Worm (Caenorhabditis elegans): ENCODE results near the gene R08C7.8.

The R08C7.8 gene

DNA sequence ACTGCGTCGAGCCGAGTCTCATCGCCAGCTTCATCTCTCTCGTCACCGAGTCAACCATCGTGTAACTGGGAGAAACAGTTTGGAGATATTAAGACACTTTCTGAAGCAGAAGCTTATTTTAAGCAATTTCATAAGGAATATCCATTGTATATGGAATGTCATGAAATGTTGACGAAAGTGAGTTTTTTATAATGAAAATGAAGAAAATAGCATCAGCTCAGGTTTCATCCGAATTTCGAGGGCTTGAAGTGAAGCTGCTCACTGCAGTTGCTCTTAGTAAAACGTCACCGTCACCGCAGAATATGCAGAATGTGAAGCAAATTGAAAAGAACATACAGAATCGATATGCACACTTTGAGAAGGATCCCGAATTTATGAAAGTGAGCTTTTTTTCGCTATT is 21.2 kb downstream of the R08C7.8 start:
- TF ChIP-seq hlh-30 (tag; optimal IDR thresholded peaks at IDR 0.05; ENCODE audit: insufficient read depth), result no peak
- TF ChIP-seq pha-4 (tag; optimal IDR thresholded peaks at IDR 0.05), result no peak
- TF ChIP-seq C38D4.7 (GFP tag; optimal IDR thresholded peaks at IDR 0.05), result no peak

DNA sequence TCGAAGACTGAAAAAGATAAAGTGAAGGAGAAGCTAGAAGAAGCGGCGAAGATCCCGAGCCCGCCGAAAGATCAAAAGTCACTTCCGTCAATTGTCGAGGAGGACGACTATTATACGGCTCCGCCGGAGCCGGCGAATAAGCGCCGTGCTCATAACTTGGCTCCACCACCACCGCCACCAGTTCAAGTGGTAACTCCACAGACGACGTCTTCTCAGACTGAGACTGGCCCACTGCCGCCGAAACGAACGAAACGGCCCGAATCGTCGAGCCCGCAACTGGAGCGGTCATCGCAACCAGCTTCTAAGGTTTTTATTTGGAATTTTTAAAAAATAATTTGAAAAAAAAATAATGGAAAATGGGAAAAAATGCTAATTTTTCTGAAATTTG is 22.4 kb downstream of the R08C7.8 start:
- no peak for TF ChIP-seq odd-2 (tag; optimal IDR thresholded peaks at IDR 0.05)
- TF ChIP-seq pax-1 (tag; optimal IDR thresholded peaks at IDR 0.05), result no peak
- no peak for TF ChIP-seq lim-6 (tag; optimal IDR thresholded peaks at IDR 0.05)
- TF ChIP-seq hlh-8 (tag; optimal IDR thresholded peaks at IDR 0.05), result no peak
- TF ChIP-seq C38D4.7 (GFP tag; optimal IDR thresholded peaks at IDR 0.05), result no peak
- TF ChIP-seq ceh-18 (tag; optimal IDR thresholded peaks at IDR 0.05), result no peak
- no peak for TF ChIP-seq ref-2 (tag; optimal IDR thresholded peaks at IDR 0.05)
- no peak for TF ChIP-seq dmd-4 (tag; optimal IDR thresholded peaks at IDR 0.05; ENCODE audit: borderline replicate concordance)
- no peak for TF ChIP-seq ceh-48 (tag; optimal IDR thresholded peaks at IDR 0.05)
- TF ChIP-seq unc-3 (GFP tag; conservative IDR thresholded peaks at IDR 0.05), result no peak
- TF ChIP-seq unc-3 (tag; optimal IDR thresholded peaks at IDR 0.05), result no peak
- TF ChIP-seq ceh-45 (GFP tag; IDR thresholded peaks at IDR 0.05), result no peak
- no peak for TF ChIP-seq ceh-22 (tag; optimal IDR thresholded peaks at IDR 0.05)
- no peak for TF ChIP-seq hlh-30 (tag; optimal IDR thresholded peaks at IDR 0.05; ENCODE audit: insufficient read depth)
- no peak for TF ChIP-seq pqm-1 (tag; optimal IDR thresholded peaks at IDR 0.05)
- TF ChIP-seq K09A11.1 (tag; optimal IDR thresholded peaks at IDR 0.05; ENCODE audit: insufficient read depth), result no peak
- TF ChIP-seq zip-5 (tag; optimal IDR thresholded peaks at IDR 0.05), result no peak
- no peak for TF ChIP-seq syd-9 (tag; optimal IDR thresholded peaks at IDR 0.05)
- no peak for TF ChIP-seq nhr-232 (tag; optimal IDR thresholded peaks at IDR 0.05)

DNA sequence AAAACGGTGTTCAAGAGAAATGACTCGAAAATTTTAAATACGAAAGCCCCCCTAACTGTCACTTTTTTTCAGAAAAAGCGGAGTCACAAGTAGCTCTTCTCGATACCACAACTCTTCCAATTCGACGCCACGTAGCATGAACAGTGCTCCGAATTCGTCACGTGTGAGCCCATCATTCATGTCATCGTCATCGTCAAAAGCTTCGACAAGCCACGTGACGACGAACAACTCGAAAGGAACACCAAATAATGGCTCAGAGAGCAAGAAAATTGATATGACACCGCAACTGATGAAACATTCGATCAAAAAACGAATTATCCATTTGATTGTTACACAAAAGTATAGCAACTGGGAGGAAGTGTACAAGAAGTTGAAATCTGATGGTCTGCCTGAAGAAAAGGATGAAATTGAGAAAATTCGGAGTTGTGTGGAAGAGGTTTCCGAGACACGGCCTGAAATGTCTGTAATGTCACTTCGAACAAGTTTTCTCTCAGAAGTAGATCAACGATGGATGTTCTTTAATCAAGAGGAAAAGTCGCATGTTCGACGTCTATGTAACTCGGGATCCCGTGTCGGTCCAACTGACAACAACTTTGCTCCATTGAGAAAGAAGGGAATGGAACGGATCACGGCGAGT is 22.9 kb downstream of the R08C7.8 start:
- no peak for TF ChIP-seq dmd-4 (tag; optimal IDR thresholded peaks at IDR 0.05; ENCODE audit: borderline replicate concordance)
- peak; percentile 0 for TF ChIP-seq ref-2 (tag; optimal IDR thresholded peaks at IDR 0.05)

DNA sequence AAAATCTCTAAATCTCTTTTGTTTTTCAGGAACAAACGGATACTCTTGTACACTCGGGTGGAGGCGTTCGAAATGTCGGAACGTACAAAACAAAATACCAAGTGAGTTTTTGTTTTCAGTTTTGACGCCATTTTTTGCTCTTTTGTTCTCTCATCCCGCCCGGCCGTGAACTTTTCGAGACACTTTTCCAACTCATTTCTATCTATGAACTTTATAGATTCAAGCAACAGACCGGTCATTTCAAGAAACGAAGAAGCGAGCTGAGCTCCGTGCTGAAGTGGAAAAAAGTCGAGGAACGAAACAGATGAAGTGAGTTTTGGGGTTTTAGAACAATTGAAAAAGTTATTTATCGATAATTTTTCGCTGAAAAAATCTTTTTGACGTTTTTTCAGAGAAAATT is 23.8 kb downstream of the R08C7.8 start:
- TF ChIP-seq che-1 (tag; optimal IDR thresholded peaks at IDR 0.05), result no peak
- TF ChIP-seq dve-1 (tag; optimal IDR thresholded peaks at IDR 0.05), result no peak
- no peak for TF ChIP-seq unc-42 (tag; optimal IDR thresholded peaks at IDR 0.05)
- no peak for TF ChIP-seq elt-4 (tag; optimal IDR thresholded peaks at IDR 0.05)
- TF ChIP-seq ceh-9 (tag; optimal IDR thresholded peaks at IDR 0.05), result no peak
- TF ChIP-seq ahr-1 (tag; optimal IDR thresholded peaks at IDR 0.05), result no peak
- TF ChIP-seq unc-3 (GFP tag; conservative IDR thresholded peaks at IDR 0.05), result no peak
- no peak for TF ChIP-seq unc-3 (tag; optimal IDR thresholded peaks at IDR 0.05)
- TF ChIP-seq fax-1 (tag; optimal IDR thresholded peaks at IDR 0.05), result no peak
- TF ChIP-seq ceh-14 (tag; optimal IDR thresholded peaks at IDR 0.05), result no peak
- TF ChIP-seq pat-9 (tag; optimal IDR thresholded peaks at IDR 0.05), result no peak
- no peak for TF ChIP-seq ceh-24 (tag; optimal IDR thresholded peaks at IDR 0.05)
- TF ChIP-seq ref-2 (tag; optimal IDR thresholded peaks at IDR 0.05), result no peak
- TF ChIP-seq pha-4 (tag; optimal IDR thresholded peaks at IDR 0.05), result no peak
- no peak for TF ChIP-seq hlh-6 (tag; optimal IDR thresholded peaks at IDR 0.05)
- no peak for TF ChIP-seq pha-2 (tag; optimal IDR thresholded peaks at IDR 0.05)

DNA sequence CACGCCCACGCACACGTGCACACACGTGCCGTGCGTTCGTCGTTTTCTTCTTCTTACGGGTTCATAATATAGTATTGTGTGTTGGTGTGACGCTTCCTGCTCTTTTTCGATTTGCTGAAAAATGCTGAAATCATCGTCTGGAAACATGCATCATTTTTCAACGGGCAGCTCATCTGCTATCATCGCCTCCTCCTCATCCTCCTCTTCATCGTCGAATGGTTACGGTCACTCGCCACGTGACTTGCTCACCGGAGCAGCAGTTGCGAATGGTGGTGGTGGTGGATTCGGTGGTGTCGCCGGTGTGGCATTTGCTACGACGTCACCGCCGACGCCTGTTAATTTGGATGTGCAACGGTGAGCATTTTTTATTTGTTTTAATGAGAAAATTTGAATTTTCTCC is 25.6 kb downstream of the R08C7.8 start:
- TF ChIP-seq hlh-30 (tag; optimal IDR thresholded peaks at IDR 0.05; ENCODE audit: insufficient read depth) (peak; percentile 45), eyg-1 (tag; optimal IDR thresholded peaks at IDR 0.05) (no peak), nfya-1 (tag; optimal IDR thresholded peaks at IDR 0.05) (no peak)

Measured in whole organism, late embryonic.